Worm (Caenorhabditis elegans) whole organism, L2 larva: ENCODE measurements around the gene C55A1.7.

ENCODE experiments used
- F13H6.1 ChIP-seq: sonication (generic microtip); optimal IDR thresholded peaks from 2 replicates; lab custom pipeline; 2016; ENCODE audit warnings: missing genetic modification characterization, missing compliant biosample characterization
- ama-1 ChIP-seq: fragments of 150-350 bp; optimal IDR thresholded peaks from 2 replicates; lab custom pipeline; 2018; ENCODE audit warnings: inconsistent platforms
- egl-27 ChIP-seq: sonication (generic microtip); optimal IDR thresholded peaks from 3 replicates; lab custom pipeline; 2017; ENCODE audit warnings: missing biosample characterization, missing genetic modification reagents, missing genetic modification characterization
- elt-1 ChIP-seq: fragments of 150-350 bp; optimal IDR thresholded peaks from 2 replicates; lab custom pipeline; 2014; ENCODE audit warnings: missing biosample characterization, missing genetic modification characterization
- lin-39 ChIP-seq: fragments of 150-350 bp; optimal IDR thresholded peaks from 2 replicates; lab custom pipeline; 2014; ENCODE audit warnings: missing biosample characterization, missing genetic modification reagents, missing genetic modification characterization
- nhr-12 ChIP-seq: fragments of 150-350 bp; optimal IDR thresholded peaks from 2 replicates; lab custom pipeline; 2014; ENCODE audit warnings: missing biosample characterization, missing genetic modification characterization
- sma-9 ChIP-seq, 2 experiments: fragments of 150-350 bp in 1 of 2; sonication (generic microtip) in 1 of 2; optimal IDR thresholded peaks; 2 replicates each; lab custom pipeline; 2014 to 2016; ENCODE audit warnings: missing genetic modification characterization in 2 of 2, mild to moderate bottlenecking in 1 of 2, missing biosample characterization in 1 of 2, missing compliant biosample characterization in 1 of 2, missing genetic modification reagents in 1 of 2, moderate library complexity in 1 of 2
- snpc-4 ChIP-seq: fragments of 150-350 bp; optimal IDR thresholded peaks from 2 replicates; lab custom pipeline; 2014; ENCODE audit warnings: missing biosample characterization, missing genetic modification characterization
- unc-62 ChIP-seq: fragments of 150-350 bp; optimal IDR thresholded peaks from 2 replicates; lab custom pipeline; 2014; ENCODE audit warnings: missing biosample characterization, missing genetic modification reagents, missing genetic modification characterization
- zag-1 ChIP-seq: fragments of 150-350 bp; optimal IDR thresholded peaks from 2 replicates; lab custom pipeline; 2014; ENCODE audit warnings: missing biosample characterization, missing genetic modification characterization

ce11 chrV:15625561-15625960 lies 21.9 kb downstream of the C55A1.7 start, which contains the start of gene C55A1.11:
- TF ChIP-seq unc-62 = no peak
- no peak for TF ChIP-seq elt-1
- TF ChIP-seq lin-39 (tag; lab: Kevin White, UChicago) = no peak
- TF ChIP-seq egl-27 (tag; lab: Kevin White, UChicago) = no peak
- no peak for TF ChIP-seq snpc-4 (tag; lab: Kevin White, UChicago)
- TF ChIP-seq zag-1 (tag; lab: Kevin White, UChicago) = no peak
- TF ChIP-seq nhr-12 (tag; lab: Kevin White, UChicago) = no peak
- TF ChIP-seq F13H6.1 (tag; lab: Kevin White, UChicago) = no peak
- no peak for TF ChIP-seq ama-1 (lab: Kevin White, UChicago)
- TF ChIP-seq sma-9 (GFP tag; optimal IDR thresholded peaks at IDR 0.05; lab: Kevin White, UChicago) = no peak
- no peak for TF ChIP-seq sma-9 (tag; optimal IDR thresholded peaks at IDR 0.05; lab: Kevin White, UChicago)
